Worm (Caenorhabditis elegans): ENCODE results near the gene C33D3.3.

Gene C33D3.3

ce11 chrX:10491875-10492523 lies 6.8 kb downstream of the C33D3.3 start:
- TF ChIP-seq hmg-20 (GFP tag; IDR thresholded peaks at IDR 0.05) = no peak
- TF ChIP-seq dpff-1 (tag; optimal IDR thresholded peaks at IDR 0.05) = no peak
- no peak for TF ChIP-seq T07F8.4 (tag; optimal IDR thresholded peaks at IDR 0.05)
- no peak for TF ChIP-seq hmg-1.2 (GFP tag; IDR thresholded peaks at IDR 0.05)
- no peak for TF ChIP-seq F22D6.2 (tag; optimal IDR thresholded peaks at IDR 0.05)
- TF ChIP-seq zfh-2 (GFP tag; conservative IDR thresholded peaks at IDR 0.05) = no peak
- no peak for TF ChIP-seq B0019.2 (GFP tag; conservative IDR thresholded peaks at IDR 0.05)
- no peak for TF ChIP-seq rcor-1 (GFP tag; IDR thresholded peaks at IDR 0.05)
- TF ChIP-seq ceh-58 (GFP tag; IDR thresholded peaks at IDR 0.05) = no peak
- TF ChIP-seq hlh-12 (tag; optimal IDR thresholded peaks at IDR 0.05) = no peak
- TF ChIP-seq F57A8.1 (GFP tag; optimal IDR thresholded peaks at IDR 0.05) = no peak
- no peak for TF ChIP-seq ceh-40 (GFP tag; IDR thresholded peaks at IDR 0.05)
- no peak for TF ChIP-seq ceh-27 (GFP tag; optimal IDR thresholded peaks at IDR 0.05)
- no peak for TF ChIP-seq dpl-1 (GFP tag; optimal IDR thresholded peaks at IDR 0.05)
- no peak for TF ChIP-seq K11D2.4 (GFP tag; IDR thresholded peaks at IDR 0.05)
- TF ChIP-seq pbrm-1 (GFP tag; IDR thresholded peaks at IDR 0.05) = no peak
- TF ChIP-seq lsy-27 (tag; optimal IDR thresholded peaks at IDR 0.05; ENCODE audit: borderline replicate concordance, insufficient read depth) = no peak
- TF ChIP-seq akir-1 (GFP tag; optimal IDR thresholded peaks at IDR 0.05) = no peak
- TF ChIP-seq lin-54 (GFP tag; optimal IDR thresholded peaks at IDR 0.05) = no peak

ce11 chrX:10499590-10499989 lies 14.4 kb downstream of the C33D3.3 start, which contains the start of gene vab-3:
TSS of gene vab-3 (plus strand) at chrX:10499890.
- TF ChIP-seq akir-1 (GFP tag; optimal IDR thresholded peaks at IDR 0.05) (no peak), ceh-91 (GFP tag; IDR thresholded peaks at IDR 0.05) (no peak), nhr-179 (tag; optimal IDR thresholded peaks at IDR 0.05) (no peak), ceh-27 (GFP tag; optimal IDR thresholded peaks at IDR 0.05) (no peak), F33H1.4 (GFP tag; IDR thresholded peaks at IDR 0.05) (no peak), K11D2.4 (GFP tag; IDR thresholded peaks at IDR 0.05) (no peak), Y53G8AR.9 (GFP tag; conservative IDR thresholded peaks at IDR 0.05) (no peak), tbx-9 (tag; optimal IDR thresholded peaks at IDR 0.05; ENCODE audit: borderline replicate concordance) (no peak)

DNA sequence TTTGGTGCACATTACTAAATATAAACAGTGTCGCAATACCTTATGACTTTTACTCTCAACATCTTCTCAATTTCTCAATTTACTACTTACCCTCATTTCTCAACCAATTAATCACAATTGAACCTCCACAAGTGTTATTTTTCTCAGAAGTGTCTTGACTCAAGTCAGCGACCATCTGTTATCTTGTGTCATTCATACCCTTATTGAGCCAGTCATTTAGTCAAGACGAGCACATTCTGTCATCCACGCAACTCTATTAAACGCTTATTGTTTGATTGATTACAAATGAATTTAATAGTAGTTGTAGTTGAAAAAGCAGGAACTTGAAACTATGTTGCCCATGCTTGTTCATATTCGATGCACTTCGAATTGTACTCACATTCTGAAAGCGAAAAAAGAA lies 18.2 kb downstream of the C33D3.3 start:
- TF ChIP-seq B0019.2 (GFP tag; conservative IDR thresholded peaks at IDR 0.05) (no peak), snpc-4 (GFP tag; optimal IDR thresholded peaks at IDR 0.05) (no peak), snpc-4 (tag; optimal IDR thresholded peaks at IDR 0.05) (no peak), repo-1 (tag; optimal IDR thresholded peaks at IDR 0.05) (no peak), rpc-1 (optimal IDR thresholded peaks at IDR 0.05) (no peak), rpc-1 (tag; optimal IDR thresholded peaks at IDR 0.05) (no peak), chd-7 (tag; optimal IDR thresholded peaks at IDR 0.05) (no peak), nfya-1 (tag; optimal IDR thresholded peaks at IDR 0.05; ENCODE audit: borderline replicate concordance, insufficient read depth) (no peak), ceh-91 (GFP tag; IDR thresholded peaks at IDR 0.05) (no peak), ceh-27 (GFP tag; optimal IDR thresholded peaks at IDR 0.05) (no peak), ceh-40 (GFP tag; IDR thresholded peaks at IDR 0.05) (no peak), F49E8.2 (tag; optimal IDR thresholded peaks at IDR 0.05; ENCODE audit: insufficient read depth) (no peak), hmg-20 (GFP tag; IDR thresholded peaks at IDR 0.05) (no peak), T26A5.8 (tag; optimal IDR thresholded peaks at IDR 0.05) (no peak), unc-62 (GFP tag; optimal IDR thresholded peaks at IDR 0.05) (no peak), F52B5.7 (tag; optimal IDR thresholded peaks at IDR 0.05) (no peak), K11D2.4 (GFP tag; IDR thresholded peaks at IDR 0.05) (no peak), sptf-2 (GFP tag; optimal IDR thresholded peaks at IDR 0.05) (no peak), fkh-3 (tag; optimal IDR thresholded peaks at IDR 0.05) (no peak), ztf-28 (GFP tag; IDR thresholded peaks at IDR 0.05) (no peak), ztf-18 (tag; optimal IDR thresholded peaks at IDR 0.05) (no peak)

All from whole organism, young adult.